Fruit fly (Drosophila melanogaster) whole organism, embryonic: ENCODE measurements around the gene CG18858.
A peak's percentile ranks its signal among the peaks of the same experiment; 100 is the strongest.
"Not testable (repeated sequence)": the region's sequence is repeated elsewhere in the genome, so short reads cannot be mapped to it uniquely, and the experiment has no call there.

Experiments
- Abd-B ChIP-seq: fragments of 200-800 bp; sonication (Bioruptor generic); optimal IDR thresholded peaks from 2 replicates; lab custom pipeline; 2018; ENCODE audit warnings: missing biosample characterization, mild to moderate bottlenecking, missing genetic modification characterization, moderate library complexity
- Asciz ChIP-seq: fragments of 200-800 bp; sonication (Bioruptor generic); optimal IDR thresholded peaks from 2 replicates; lab custom pipeline; 2017; ENCODE audit warnings: missing biosample characterization, mild to moderate bottlenecking, missing genetic modification characterization, missing genetic modification reagents
- CG12299 ChIP-seq: fragments of 200-800 bp; sonication (Bioruptor generic); optimal IDR thresholded peaks from 2 replicates; lab custom pipeline; 2018; ENCODE audit warnings: missing biosample characterization, mild to moderate bottlenecking, missing genetic modification characterization
- CG12659 ChIP-seq: fragments of 200-800 bp; sonication (Bioruptor generic); optimal IDR thresholded peaks from 3 replicates; lab custom pipeline; 2017; ENCODE audit warnings: mild to moderate bottlenecking, missing biosample characterization, missing genetic modification reagents, missing genetic modification characterization
- CG14014 ChIP-seq: fragments of 200-800 bp; sonication (Bioruptor generic); IDR thresholded peaks from 2 replicates; pipeline ENCODE4 v1.3.6; 2022; ENCODE audit warnings: missing biosample characterization, missing genetic modification characterization
- CG15269 ChIP-seq: fragments of 200-800 bp; sonication (Bioruptor generic); optimal IDR thresholded peaks from 2 replicates; lab custom pipeline; 2018; ENCODE audit warnings: missing biosample characterization, mild to moderate bottlenecking, missing genetic modification characterization, moderate library complexity
- CG15479 ChIP-seq: fragments of 200-800 bp; sonication (Bioruptor generic); optimal IDR thresholded peaks from 3 replicates; lab custom pipeline; 2019; ENCODE audit warnings: missing biosample characterization, mild to moderate bottlenecking, missing genetic modification characterization, moderate library complexity
- CG17186 ChIP-seq: fragments of 200-800 bp; sonication (Bioruptor generic); optimal IDR thresholded peaks from 3 replicates; lab custom pipeline; 2017; ENCODE audit warnings: missing biosample characterization, missing genetic modification reagents, missing genetic modification characterization
- CG17359 ChIP-seq: fragments of 200-800 bp; sonication (Bioruptor generic); optimal IDR thresholded peaks from 3 replicates; lab custom pipeline; 2018; ENCODE audit warnings: missing biosample characterization, mild to moderate bottlenecking, missing genetic modification characterization, moderate library complexity
- CG17829 ChIP-seq: fragments of 200-800 bp; optimal IDR thresholded peaks from 2 replicates; lab custom pipeline; 2019; ENCODE audit warnings: missing biosample characterization, mild to moderate bottlenecking, missing genetic modification characterization, moderate library complexity
- CG18599 ChIP-seq: fragments of 200-800 bp; sonication (Bioruptor generic); optimal IDR thresholded peaks from 3 replicates; lab custom pipeline; 2017; ENCODE audit warnings: missing biosample characterization, missing genetic modification characterization, mild to moderate bottlenecking, moderate library complexity, missing genetic modification reagents
- CG2712 ChIP-seq: fragments of 200-800 bp; optimal IDR thresholded peaks from 3 replicates; lab custom pipeline; 2019; ENCODE audit warnings: missing biosample characterization, mild to moderate bottlenecking, missing genetic modification characterization, moderate library complexity
- CG3995 ChIP-seq: fragments of 200-800 bp; sonication (Bioruptor generic); optimal IDR thresholded peaks from 3 replicates; lab custom pipeline; 2016; ENCODE audit warnings: missing biosample characterization, missing genetic modification characterization
- CG4730 ChIP-seq: fragments of 200-800 bp; sonication (Bioruptor generic); IDR thresholded peaks from 2 replicates; pipeline ENCODE4 v1.3.6; 2022; ENCODE audit warnings: missing biosample characterization, missing genetic modification characterization
- CG6791 ChIP-seq: fragments of 200-800 bp; sonication (Bioruptor generic); IDR thresholded peaks from 3 replicates; pipeline ENCODE4 v1.3.6; 2022; ENCODE audit warnings: missing biosample characterization, missing genetic modification characterization; ENCODE audit not compliant: partially characterized antibody
- CG7372 ChIP-seq: fragments of 200-800 bp; sonication (Bioruptor generic); IDR thresholded peaks from 2 replicates; pipeline ENCODE4 v1.3.6; 2022; ENCODE audit warnings: missing biosample characterization, missing genetic modification characterization
- CG8281 ChIP-seq: fragments of 200-800 bp; sonication (Bioruptor generic); optimal IDR thresholded peaks from 2 replicates; lab custom pipeline; 2018; ENCODE audit warnings: missing biosample characterization, mild to moderate bottlenecking, missing genetic modification characterization, moderate library complexity
- CG8478 ChIP-seq: fragments of >200 bp; optimal IDR thresholded peaks from 2 replicates; lab custom pipeline; 2018
- E2f2 ChIP-seq: fragments of 200-800 bp; sonication (Bioruptor generic); IDR thresholded peaks from 2 replicates; pipeline ENCODE4 v1.3.6; 2022; ENCODE audit warnings: missing biosample characterization, missing genetic modification characterization
- Ets65A ChIP-seq: fragments of 200-800 bp; sonication (Bioruptor generic); peaks from one replicate; lab custom pipeline; 2016; ENCODE audit warnings: missing biosample characterization, missing genetic modification characterization
- Ets97D ChIP-seq: fragments of 200-800 bp; sonication (Bioruptor generic); optimal IDR thresholded peaks from 3 replicates; lab custom pipeline; 2016; ENCODE audit warnings: missing biosample characterization, missing genetic modification characterization
- Fer1 ChIP-seq: fragments of 200-800 bp; sonication (Bioruptor generic); optimal IDR thresholded peaks from 2 replicates; lab custom pipeline; 2017; ENCODE audit warnings: missing biosample characterization, mild to moderate bottlenecking, missing genetic modification characterization
- Myb ChIP-seq: fragments of 200-800 bp; sonication (Bioruptor generic); optimal IDR thresholded peaks from 2 replicates; lab custom pipeline; 2016; ENCODE audit warnings: missing biosample characterization, missing genetic modification characterization
- Pdp1 ChIP-seq, 2 experiments: fragments of 200-800 bp; sonication (Bioruptor generic); optimal IDR thresholded peaks; 3 replicates each; lab custom pipeline; 2016; ENCODE audit warnings: missing biosample characterization in 2 of 2, missing genetic modification characterization in 2 of 2, mild to moderate bottlenecking in 1 of 2, moderate library complexity in 1 of 2
- Six4 ChIP-seq: fragments of 200-800 bp; sonication (Bioruptor generic); optimal IDR thresholded peaks from 2 replicates; lab custom pipeline; 2016; ENCODE audit warnings: missing biosample characterization, missing genetic modification characterization
- Spps ChIP-seq: fragments of 200-800 bp; sonication (Bioruptor generic); optimal IDR thresholded peaks from 2 replicates; lab custom pipeline; 2018; ENCODE audit warnings: missing biosample characterization, mild to moderate bottlenecking, missing genetic modification characterization
- TFAM ChIP-seq: fragments of 200-800 bp; sonication (Bioruptor generic); optimal IDR thresholded peaks from 2 replicates; lab custom pipeline; 2017; ENCODE audit warnings: missing biosample characterization, missing genetic modification characterization, inconsistent platforms
- Xrp1 ChIP-seq: fragments of 200-800 bp; sonication (Bioruptor generic); IDR thresholded peaks from 2 replicates; pipeline ENCODE4 v1.3.6; 2022; ENCODE audit warnings: missing biosample characterization, missing genetic modification characterization
- bcd ChIP-seq: fragments of 200-800 bp; sonication (Bioruptor generic); optimal IDR thresholded peaks from 2 replicates; lab custom pipeline; 2017; ENCODE audit warnings: missing biosample characterization, mild to moderate bottlenecking, missing genetic modification characterization
- cg ChIP-seq: fragments of 200-800 bp; sonication (Bioruptor generic); optimal IDR thresholded peaks from 3 replicates; lab custom pipeline; 2019; ENCODE audit warnings: missing biosample characterization, mild to moderate bottlenecking, missing genetic modification characterization, moderate library complexity
- disco-r ChIP-seq: fragments of 200-800 bp; sonication (Bioruptor generic); optimal IDR thresholded peaks from 2 replicates; lab custom pipeline; 2016; ENCODE audit warnings: missing biosample characterization, missing genetic modification characterization
- exex ChIP-seq: fragments of 200-800 bp; sonication (Bioruptor generic); optimal IDR thresholded peaks from 4 replicates; lab custom pipeline; 2018; ENCODE audit warnings: missing biosample characterization, mild to moderate bottlenecking, missing genetic modification characterization, moderate library complexity
- eyg ChIP-seq: fragments of 200-800 bp; sonication (Bioruptor generic); optimal IDR thresholded peaks from 3 replicates; lab custom pipeline; 2016; ENCODE audit warnings: missing biosample characterization, missing genetic modification characterization
- fd96Cb ChIP-seq: fragments of 200-800 bp; sonication (Bioruptor generic); optimal IDR thresholded peaks from 2 replicates; lab custom pipeline; 2018; ENCODE audit warnings: missing biosample characterization, mild to moderate bottlenecking, missing genetic modification characterization, moderate library complexity
- gfzf ChIP-seq: fragments of 200-800 bp; sonication (Bioruptor generic); optimal IDR thresholded peaks from 2 replicates; lab custom pipeline; 2016; ENCODE audit warnings: missing biosample characterization, mild to moderate bottlenecking, missing genetic modification characterization, moderate library complexity
- gt ChIP-seq: fragments of 200-800 bp; sonication (Bioruptor generic); IDR thresholded peaks from 2 replicates; pipeline ENCODE4 v1.3.6; 2022; ENCODE audit warnings: missing biosample characterization, missing genetic modification characterization
- lmd ChIP-seq: fragments of 200-800 bp; sonication (Bioruptor generic); IDR thresholded peaks from 2 replicates; pipeline ENCODE4 v1.3.6; 2022; ENCODE audit warnings: missing biosample characterization, missing genetic modification characterization
- lov ChIP-seq, 2 experiments: fragments of 200-800 bp in 1 of 2; fragments of >200 bp in 1 of 2; sonication (Bioruptor generic) in 1 of 2; IDR thresholded peaks in 1 of 2; optimal IDR thresholded peaks in 1 of 2; 2 replicates in 1 of 2; 3 replicates in 1 of 2; pipeline versions ENCODE4 v1.3.6 to Lab custom; 2017 to 2022; ENCODE audit warnings: missing biosample characterization in 1 of 2, missing genetic modification characterization in 1 of 2
- nom ChIP-seq: fragments of 200-800 bp; sonication (Bioruptor generic); optimal IDR thresholded peaks from 2 replicates; lab custom pipeline; 2017; ENCODE audit warnings: missing biosample characterization, missing genetic modification characterization, mild to moderate bottlenecking, moderate library complexity, missing genetic modification reagents
- peb ChIP-seq: fragments of 200-800 bp; sonication (Bioruptor generic); IDR thresholded peaks from 2 replicates; pipeline ENCODE4 v1.3.6; 2022; ENCODE audit warnings: missing biosample characterization, missing genetic modification characterization
- pfk ChIP-seq: fragments of 200-800 bp; sonication (Bioruptor generic); optimal IDR thresholded peaks from 2 replicates; lab custom pipeline; 2018; ENCODE audit warnings: missing biosample characterization, mild to moderate bottlenecking, missing genetic modification characterization, moderate library complexity
- prd ChIP-seq, 3 experiments: fragments of >200 bp in 2 of 3; fragments of 200-800 bp in 1 of 3; sonication (Bioruptor generic) in 1 of 3; optimal IDR thresholded peaks in 2 of 3; IDR thresholded peaks in 1 of 3; 2 replicates in 2 of 3; 3 replicates in 1 of 3; pipeline versions ENCODE4 v1.3.6 to Lab custom; 2017 to 2022; ENCODE audit warnings: missing biosample characterization in 1 of 3, missing genetic modification characterization in 1 of 3
- pzg ChIP-seq: fragments of 200-800 bp; sonication (Bioruptor generic); optimal IDR thresholded peaks from 3 replicates; lab custom pipeline; 2018; ENCODE audit warnings: missing biosample characterization, mild to moderate bottlenecking, missing genetic modification characterization, moderate library complexity
- tgo ChIP-seq: fragments of 200-800 bp; sonication (Bioruptor generic); IDR thresholded peaks from 3 replicates; pipeline ENCODE4 v1.3.6; 2022; ENCODE audit warnings: missing biosample characterization, missing genetic modification characterization
- tx ChIP-seq: fragments of 200-800 bp; sonication (Bioruptor generic); optimal IDR thresholded peaks from 2 replicates; lab custom pipeline; 2016; ENCODE audit warnings: missing biosample characterization, missing genetic modification characterization
- unpg ChIP-seq: fragments of 200-800 bp; sonication (Bioruptor generic); optimal IDR thresholded peaks from 3 replicates; lab custom pipeline; 2018; ENCODE audit warnings: missing biosample characterization, mild to moderate bottlenecking, missing genetic modification characterization, moderate library complexity
- zfh2 ChIP-seq: fragments of 200-800 bp; sonication (Bioruptor generic); optimal IDR thresholded peaks from 2 replicates; lab custom pipeline; 2016; ENCODE audit warnings: missing biosample characterization, missing genetic modification characterization

The CG18858 gene

dm6 chr2L:20463316-20463856, 4.5 kb upstream of the CG18858 start, which contains the start of gene CG2493 (continued):
- TF ChIP-seq bcd (GFP tag; lab: Kevin White, UChicago), result peak; percentile 30
- no peak for TF ChIP-seq eyg (GFP tag; lab: Kevin White, UChicago)
- TF ChIP-seq Myb (GFP tag; lab: Kevin White, UChicago), result peak; percentile 66
- TF ChIP-seq CG17829 (tag; lab: Kevin White, UChicago), result peak; percentile 57
- no peak for TF ChIP-seq CG6791 (GFP tag; lab: Robert Waterston, UW)
- TF ChIP-seq Xrp1, result peak; percentile 74
- no peak for TF ChIP-seq CG12659
- no peak for TF ChIP-seq CG15269 (tag; lab: Kevin White, UChicago)
- TF ChIP-seq TFAM (GFP tag; lab: Kevin White, UChicago), result no peak
- TF ChIP-seq gfzf, result peak; percentile 58
- no peak for TF ChIP-seq prd (optimal IDR thresholded peaks at IDR 0.05; lab: Kevin White, UChicago)
- peak; percentile 42; the same call in 1 of the 3 replicates for TF ChIP-seq prd (GFP tag; IDR thresholded peaks at IDR 0.05; lab: Robert Waterston, UW)
- no peak for TF ChIP-seq CG8281 (tag; lab: Kevin White, UChicago)
- peak; percentile 22 for TF ChIP-seq Six4 (GFP tag; lab: Kevin White, UChicago)
- peak; percentile 43 for TF ChIP-seq CG3995 (GFP tag; lab: Kevin White, UChicago)
- TF ChIP-seq CG17359 (tag; lab: Kevin White, UChicago), result peak; percentile 33
- TF ChIP-seq tgo (GFP tag; lab: Robert Waterston, UW), result no peak; the same call in 2 of the 3 replicates
- TF ChIP-seq Spps (tag; lab: Kevin White, UChicago), result peak; percentile 5
- peak; percentile 65 for TF ChIP-seq CG2712 (tag; lab: Kevin White, UChicago)
- TF ChIP-seq nom (GFP tag; lab: Kevin White, UChicago), result peak; percentile 37
- TF ChIP-seq CG7372 (GFP tag; lab: Robert Waterston, UW), result no peak
- TF ChIP-seq Fer1 (GFP tag; lab: Kevin White, UChicago), result peak; percentile 45
- TF ChIP-seq pzg (GFP tag; lab: Kevin White, UChicago), result peak; percentile 42
- TF ChIP-seq Asciz (GFP tag; lab: Kevin White, UChicago), result peak; percentile 38
- no peak for TF ChIP-seq CG15479
- TF ChIP-seq CG17186, result peak; percentile 45
- peak; percentile 23 for TF ChIP-seq Abd-B
- peak; percentile 6 for TF ChIP-seq fd96Cb (tag; lab: Kevin White, UChicago)
- peak; percentile 83 for TF ChIP-seq E2f2 (GFP tag; lab: Robert Waterston, UW)
- peak; percentile 20; the same call in 1 of the 2 replicates for TF ChIP-seq lmd (GFP tag; lab: Robert Waterston, UW)

- not testable (repeated sequence) for TF ChIP-seq CG12299; tx (GFP tag; lab: Kevin White, UChicago); pfk
These were observed 9.0 kb downstream of the CG18858 start, which contains the start of the genes CG31683 and CG31687 for dm6 chr2L:20449864-20450263. TSS of gene CG31683 (minus strand) at chr2L:20449964. TSS of gene CG31687 (plus strand) at chr2L:20450225.

dm6 chr2L:20438474-20438873, 20.4 kb downstream of the CG18858 start:
- TF ChIP-seq disco-r (no peak), cg (GFP tag; lab: Kevin White, UChicago) (peak; percentile 15), CG4730 (GFP tag; lab: Robert Waterston, UW) (no peak), exex (tag; lab: Kevin White, UChicago) (no peak), CG14014 (GFP tag; lab: Robert Waterston, UW) (no peak), CG18599 (GFP tag; lab: Kevin White, UChicago) (no peak), zfh2 (GFP tag; lab: Kevin White, UChicago) (no peak), Ets97D (GFP tag; lab: Kevin White, UChicago) (no peak), lov (optimal IDR thresholded peaks at IDR 0.05; lab: Kevin White, UChicago) (no peak), lov (GFP tag; IDR thresholded peaks at IDR 0.05; lab: Robert Waterston, UW) (no peak), prd (optimal IDR thresholded peaks at IDR 0.05; lab: Kevin White, UChicago) (no peak), prd (GFP tag; IDR thresholded peaks at IDR 0.05; lab: Robert Waterston, UW) (no peak), unpg (no peak), gt (GFP tag; lab: Robert Waterston, UW) (no peak), CG8478 (peak; percentile 2), Pdp1 (GFP tag; optimal IDR thresholded peaks at IDR 0.05; lab: Kevin White, UChicago) (no peak), Ets65A (peak; percentile 79), peb (no peak)
